Fruit fly (Drosophila melanogaster) whole organism, embryonic: Measurements from ENCODE around the gene CG42716.

Experiments used
- Aef1 ChIP-seq: fragments of 200-800 bp; sonication (Bioruptor generic); IDR thresholded peaks from 3 replicates; pipeline ENCODE4 v1.3.6; 2022; ENCODE audit warnings: missing biosample characterization, missing genetic modification characterization
- CG10321 ChIP-seq: fragments of 200-800 bp; sonication (Bioruptor generic); IDR thresholded peaks from 2 replicates; pipeline ENCODE4 v1.3.6; 2022; ENCODE audit warnings: missing biosample characterization, missing genetic modification characterization
- CG11398 ChIP-seq: fragments of 200-800 bp; sonication (Bioruptor generic); optimal IDR thresholded peaks from 2 replicates; lab custom pipeline; 2016; ENCODE audit warnings: missing biosample characterization, missing genetic modification characterization
- CG11504 ChIP-seq: fragments of 200-800 bp; sonication (Bioruptor generic); optimal IDR thresholded peaks from 3 replicates; lab custom pipeline; 2019; ENCODE audit warnings: missing biosample characterization, mild to moderate bottlenecking, missing genetic modification characterization, moderate library complexity
- CG12071 ChIP-seq: fragments of 200-800 bp; sonication (Bioruptor generic); optimal IDR thresholded peaks from 3 replicates; lab custom pipeline; 2018; ENCODE audit warnings: missing biosample characterization, mild to moderate bottlenecking, missing genetic modification characterization
- CG1233 ChIP-seq: fragments of 200-800 bp; sonication (Bioruptor generic); optimal IDR thresholded peaks from 4 replicates; lab custom pipeline; 2018; ENCODE audit warnings: missing biosample characterization, mild to moderate bottlenecking, missing genetic modification characterization
- CG15073 ChIP-seq: fragments of 200-800 bp; sonication (Bioruptor generic); optimal IDR thresholded peaks from 2 replicates; lab custom pipeline; 2016; ENCODE audit warnings: missing biosample characterization, missing genetic modification characterization
- CG17328 ChIP-seq: fragments of 200-800 bp; sonication (Bioruptor generic); IDR thresholded peaks from 2 replicates; pipeline ENCODE4 v1.3.6; 2022; ENCODE audit warnings: missing biosample characterization, missing genetic modification characterization
- CG2129 ChIP-seq: fragments of 200-800 bp; sonication (Bioruptor generic); IDR thresholded peaks from 2 replicates; pipeline ENCODE4 v1.3.6; 2022; ENCODE audit warnings: missing biosample characterization, missing genetic modification characterization; ENCODE audit not compliant: partially characterized antibody
- CG2199 ChIP-seq: fragments of 200-800 bp; sonication (Bioruptor generic); IDR thresholded peaks from 3 replicates; pipeline ENCODE4 v1.3.6; 2022; ENCODE audit warnings: missing biosample characterization, missing genetic modification characterization
- CG5180 ChIP-seq: fragments of 200-800 bp; sonication (Bioruptor generic); optimal IDR thresholded peaks from 3 replicates; lab custom pipeline; 2017; ENCODE audit warnings: missing biosample characterization, missing genetic modification characterization, mild to moderate bottlenecking, moderate library complexity, missing genetic modification reagents
- CG8290 ChIP-seq, 3 experiments: fragments of 200-800 bp; sonication (Bioruptor generic); optimal IDR thresholded peaks; 2 replicates each; lab custom pipeline; 2016 to 2019; ENCODE audit warnings: missing biosample characterization in 3 of 3, missing genetic modification characterization in 3 of 3, mild to moderate bottlenecking in 2 of 3, moderate library complexity in 1 of 3
- CG9797 ChIP-seq: fragments of 200-800 bp; sonication (Bioruptor generic); optimal IDR thresholded peaks from 3 replicates; lab custom pipeline; 2018; ENCODE audit warnings: missing biosample characterization, mild to moderate bottlenecking, missing genetic modification characterization
- Dbx ChIP-seq: fragments of 200-800 bp; sonication (Bioruptor generic); IDR thresholded peaks from 3 replicates; pipeline ENCODE4 v1.3.6; 2022; ENCODE audit warnings: missing biosample characterization, missing genetic modification characterization
- Dip2 ChIP-seq: fragments of 200-800 bp; sonication (Bioruptor generic); IDR thresholded peaks from 2 replicates; pipeline ENCODE4 v1.3.6; 2022; ENCODE audit warnings: missing biosample characterization, missing genetic modification characterization
- E2f2 ChIP-seq: fragments of 200-800 bp; sonication (Bioruptor generic); IDR thresholded peaks from 2 replicates; pipeline ENCODE4 v1.3.6; 2022; ENCODE audit warnings: missing biosample characterization, missing genetic modification characterization
- Gug ChIP-seq: fragments of 200-800 bp; sonication (Bioruptor generic); IDR thresholded peaks from 4 replicates; pipeline ENCODE4 v1.3.6; 2022; ENCODE audit warnings: missing biosample characterization, missing genetic modification characterization
- HLH4C ChIP-seq: fragments of 200-800 bp; sonication (Bioruptor generic); IDR thresholded peaks from 3 replicates; pipeline ENCODE4 v1.3.6; 2022; ENCODE audit warnings: missing biosample characterization, missing genetic modification characterization; ENCODE audit not compliant: partially characterized antibody
- Kr ChIP-seq: fragments of 200-800 bp; sonication (Bioruptor generic); optimal IDR thresholded peaks from 2 replicates; lab custom pipeline; 2017; ENCODE audit warnings: missing biosample characterization, mild to moderate bottlenecking, missing genetic modification characterization
- Lhr ChIP-seq: fragments of 200-800 bp; sonication (Bioruptor generic); optimal IDR thresholded peaks from 3 replicates; lab custom pipeline; 2017; ENCODE audit warnings: mild to moderate bottlenecking, missing biosample characterization, missing genetic modification reagents, missing genetic modification characterization
- Mad ChIP-seq: fragments of 200-800 bp; sonication (Bioruptor generic); optimal IDR thresholded peaks from 2 replicates; lab custom pipeline; 2016; ENCODE audit warnings: missing biosample characterization, missing genetic modification characterization
- Myb ChIP-seq: fragments of 200-800 bp; sonication (Bioruptor generic); optimal IDR thresholded peaks from 2 replicates; lab custom pipeline; 2016; ENCODE audit warnings: missing biosample characterization, missing genetic modification characterization
- Scr ChIP-seq: fragments of 200-800 bp; sonication (Bioruptor generic); IDR thresholded peaks from 2 replicates; pipeline ENCODE4 v1.3.6; 2022; ENCODE audit warnings: missing biosample characterization, missing genetic modification characterization; ENCODE audit not compliant: partially characterized antibody
- Sin3A ChIP-seq: fragments of >200 bp; optimal IDR thresholded peaks from 2 replicates; lab custom pipeline; 2018
- Six4 ChIP-seq: fragments of 200-800 bp; sonication (Bioruptor generic); optimal IDR thresholded peaks from 2 replicates; lab custom pipeline; 2016; ENCODE audit warnings: missing biosample characterization, missing genetic modification characterization
- Ssrp ChIP-seq: fragments of 200-800 bp; sonication (Bioruptor generic); optimal IDR thresholded peaks from 2 replicates; lab custom pipeline; 2018; ENCODE audit warnings: missing biosample characterization, mild to moderate bottlenecking, missing genetic modification characterization, moderate library complexity
- TFAM ChIP-seq: fragments of 200-800 bp; sonication (Bioruptor generic); optimal IDR thresholded peaks from 2 replicates; lab custom pipeline; 2017; ENCODE audit warnings: missing biosample characterization, missing genetic modification characterization, inconsistent platforms
- Taf1 ChIP-seq: fragments of 200-800 bp; sonication (Bioruptor generic); IDR thresholded peaks from 2 replicates; pipeline ENCODE4 v1.3.6; 2022; ENCODE audit warnings: missing biosample characterization, missing genetic modification characterization
- Xrp1 ChIP-seq: fragments of 200-800 bp; sonication (Bioruptor generic); IDR thresholded peaks from 2 replicates; pipeline ENCODE4 v1.3.6; 2022; ENCODE audit warnings: missing biosample characterization, missing genetic modification characterization
- az2 ChIP-seq: fragments of 200-800 bp; sonication (Bioruptor generic); optimal IDR thresholded peaks from 3 replicates; lab custom pipeline; 2016; ENCODE audit warnings: missing biosample characterization, missing genetic modification characterization
- br ChIP-seq: fragments of >200 bp; optimal IDR thresholded peaks from 2 replicates; lab custom pipeline; 2017
- bsh ChIP-seq, 2 experiments: fragments of 200-800 bp; sonication (Bioruptor generic); optimal IDR thresholded peaks; 2 replicates each; lab custom pipeline; 2017 to 2018; ENCODE audit warnings: mild to moderate bottlenecking in 2 of 2, missing biosample characterization in 2 of 2, missing genetic modification characterization in 2 of 2, moderate library complexity in 1 of 2
- cato ChIP-seq: fragments of 200-800 bp; sonication (Bioruptor generic); optimal IDR thresholded peaks from 2 replicates; lab custom pipeline; 2016; ENCODE audit warnings: missing biosample characterization, missing genetic modification characterization, borderline replicate concordance
- chm ChIP-seq: fragments of 200-800 bp; sonication (Bioruptor generic); IDR thresholded peaks from 2 replicates; pipeline ENCODE4 v1.3.6; 2022; ENCODE audit warnings: missing biosample characterization, missing genetic modification characterization
- esg ChIP-seq: fragments of 200-800 bp; sonication (Bioruptor generic); conservative IDR thresholded peaks from 2 replicates; pipeline ENCODE4 v1.3.6; 2022; ENCODE audit warnings: missing biosample characterization, missing genetic modification characterization
- fd3F ChIP-seq: fragments of 200-800 bp; sonication (Bioruptor generic); optimal IDR thresholded peaks from 2 replicates; lab custom pipeline; 2018; ENCODE audit warnings: missing biosample characterization, mild to moderate bottlenecking, missing genetic modification characterization, moderate library complexity
- fru ChIP-seq: fragments of >200 bp; optimal IDR thresholded peaks from 2 replicates; lab custom pipeline; 2017
- ftz-f1 ChIP-seq: fragments of 200-800 bp; sonication (Bioruptor generic); optimal IDR thresholded peaks from 2 replicates; lab custom pipeline; 2016; ENCODE audit warnings: missing biosample characterization, missing genetic modification characterization
- gro ChIP-seq: fragments of 200-800 bp; sonication (Bioruptor generic); optimal IDR thresholded peaks from 2 replicates; lab custom pipeline; 2016; ENCODE audit warnings: missing biosample characterization, missing genetic modification characterization
- hb ChIP-seq: fragments of 200-800 bp; sonication (Bioruptor generic); IDR thresholded peaks from 3 replicates; pipeline ENCODE4 v1.3.6; 2022; ENCODE audit warnings: missing biosample characterization, missing genetic modification characterization; ENCODE audit not compliant: partially characterized antibody
- kni ChIP-seq: fragments of 200-800 bp; sonication (Bioruptor generic); optimal IDR thresholded peaks from 3 replicates; lab custom pipeline; 2017; ENCODE audit warnings: mild to moderate bottlenecking, missing biosample characterization, missing genetic modification reagents, missing genetic modification characterization
- mld ChIP-seq: fragments of 200-800 bp; sonication (Bioruptor generic); IDR thresholded peaks from 3 replicates; pipeline ENCODE4 v1.3.6; 2022; ENCODE audit warnings: missing biosample characterization, missing genetic modification characterization; ENCODE audit not compliant: partially characterized antibody
- nau ChIP-seq: fragments of 200-800 bp; sonication (Bioruptor generic); optimal IDR thresholded peaks from 3 replicates; lab custom pipeline; 2017; ENCODE audit warnings: missing biosample characterization, mild to moderate bottlenecking, missing genetic modification characterization, missing genetic modification reagents
- nerfin-2 ChIP-seq: fragments of 200-800 bp; sonication (Bioruptor generic); IDR thresholded peaks from 2 replicates; pipeline ENCODE4 v1.3.6; 2022; ENCODE audit warnings: missing biosample characterization, missing genetic modification characterization; ENCODE audit not compliant: partially characterized antibody
- oc ChIP-seq: fragments of 200-800 bp; sonication (Bioruptor generic); optimal IDR thresholded peaks from 2 replicates; lab custom pipeline; 2018; ENCODE audit warnings: missing biosample characterization, mild to moderate bottlenecking, missing genetic modification characterization, moderate library complexity
- pfk ChIP-seq: fragments of 200-800 bp; sonication (Bioruptor generic); optimal IDR thresholded peaks from 2 replicates; lab custom pipeline; 2018; ENCODE audit warnings: missing biosample characterization, mild to moderate bottlenecking, missing genetic modification characterization, moderate library complexity
- psq ChIP-seq: fragments of 200-800 bp; sonication (Bioruptor generic); optimal IDR thresholded peaks from 2 replicates; lab custom pipeline; 2017; ENCODE audit warnings: missing biosample characterization, missing genetic modification characterization
- row ChIP-seq: fragments of 200-800 bp; sonication (Bioruptor generic); IDR thresholded peaks from 3 replicates; pipeline ENCODE4 v1.3.6; 2022; ENCODE audit warnings: missing biosample characterization, missing genetic modification characterization
- sisA ChIP-seq: fragments of 200-800 bp; sonication (Bioruptor generic); IDR thresholded peaks from 2 replicates; pipeline ENCODE4 v1.3.6; 2022; ENCODE audit warnings: missing biosample characterization, missing genetic modification characterization

CG42716 gene

dm6 chr3L:16026065-16026789 lies 7.4 kb upstream of the CG42716 start (continued):
- TF ChIP-seq CG12071 (GFP tag; lab: Kevin White, UChicago), result peak; percentile 59
- peak; percentile 2 for TF ChIP-seq CG9797 (GFP tag; lab: Kevin White, UChicago)
- TF ChIP-seq Lhr (GFP tag; lab: Kevin White, UChicago), result peak; percentile 54
- TF ChIP-seq CG2129 (GFP tag; lab: Robert Waterston, UW), result no peak
- peak; percentile 47 for TF ChIP-seq oc (tag; lab: Kevin White, UChicago)
- TF ChIP-seq mld, result no peak
- TF ChIP-seq Xrp1, result peak; percentile 85
- peak; percentile 58 for TF ChIP-seq Kr (GFP tag; lab: Kevin White, UChicago)
- TF ChIP-seq CG2199 (GFP tag; lab: Robert Waterston, UW), result peak; percentile 66; the same call in 1 of the 3 replicates
- TF ChIP-seq CG1233, result peak; percentile 68
- peak; percentile 47 for TF ChIP-seq gro
- no peak; the same call in 3 of the 4 replicates for TF ChIP-seq Gug
- TF ChIP-seq CG11504 (tag; lab: Kevin White, UChicago), result peak; percentile 40
- TF ChIP-seq CG15073 (GFP tag; lab: Kevin White, UChicago), result no peak
- no peak for TF ChIP-seq Taf1 (GFP tag; lab: Robert Waterston, UW)
- peak; percentile 55 for TF ChIP-seq E2f2 (GFP tag; lab: Robert Waterston, UW)
- TF ChIP-seq nerfin-2 (GFP tag; lab: Robert Waterston, UW), result no peak
- TF ChIP-seq psq (GFP tag; lab: Kevin White, UChicago), result peak; percentile 17
- TF ChIP-seq CG11398 (GFP tag; lab: Kevin White, UChicago), result peak; percentile 74
- TF ChIP-seq ftz-f1, result peak; percentile 63
- TF ChIP-seq Ssrp (tag; lab: Kevin White, UChicago), result no peak
- TF ChIP-seq kni (GFP tag; lab: Kevin White, UChicago), result peak; percentile 94
- TF ChIP-seq sisA, result peak; percentile 33; the same call in 1 of the 2 replicates
- peak; percentile 65 for TF ChIP-seq row (GFP tag; lab: Robert Waterston, UW)
- peak; percentile 65 for TF ChIP-seq CG10321
- peak; percentile 34 for TF ChIP-seq Six4 (GFP tag; lab: Kevin White, UChicago)
- TF ChIP-seq esg (GFP tag; lab: Robert Waterston, UW), result no peak
- TF ChIP-seq Scr (GFP tag; lab: Robert Waterston, UW), result no peak
- TF ChIP-seq chm (GFP tag; lab: Robert Waterston, UW), result peak; percentile 87; the same call in 1 of the 2 replicates
- TF ChIP-seq fd3F, result peak; percentile 25
- TF ChIP-seq nau (GFP tag; lab: Kevin White, UChicago), result peak; percentile 75
- TF ChIP-seq az2 (GFP tag; lab: Kevin White, UChicago), result peak; percentile 27
- peak; percentile 54; the same call in 1 of the 3 replicates for TF ChIP-seq Dbx (GFP tag; lab: Robert Waterston, UW)
- TF ChIP-seq Mad (GFP tag; lab: Kevin White, UChicago), result peak; percentile 0
- peak; percentile 53 for TF ChIP-seq CG5180 (GFP tag; lab: Kevin White, UChicago)
- TF ChIP-seq CG8290 (GFP tag; optimal IDR thresholded peaks at IDR 0.05; lab: Kevin White, UChicago), result peak; percentile 73
- peak; percentile 77 to 83 for TF ChIP-seq CG8290 (tag; optimal IDR thresholded peaks at IDR 0.05; lab: Kevin White, UChicago)
- TF ChIP-seq bsh (GFP tag; optimal IDR thresholded peaks at IDR 0.05; lab: Kevin White, UChicago), result peak in 1 of 2 experiments; percentile 77
- peak; percentile 38 for TF ChIP-seq Myb (GFP tag; lab: Kevin White, UChicago)
- TF ChIP-seq CG17328, result peak; percentile 57
- TF ChIP-seq TFAM (GFP tag; lab: Kevin White, UChicago), result no peak
- TF ChIP-seq cato (GFP tag; lab: Kevin White, UChicago), result peak; percentile 45
- no peak for TF ChIP-seq br (lab: Kevin White, UChicago)
- TF ChIP-seq Dip2 (GFP tag; lab: Robert Waterston, UW), result no peak
- TF ChIP-seq pfk (GFP tag; lab: Kevin White, UChicago), result peak; percentile 60
- TF ChIP-seq Sin3A, result no peak
- no peak for TF ChIP-seq HLH4C (GFP tag; lab: Robert Waterston, UW)
- no peak for TF ChIP-seq hb (GFP tag; lab: Robert Waterston, UW)
- no peak for TF ChIP-seq fru
- TF ChIP-seq Aef1 (GFP tag; lab: Robert Waterston, UW), result peak; percentile 68
